Fruit fly (Drosophila melanogaster) whole organism, larva: Measurements from ENCODE around the gene CG31468.

Experiments
- noc ChIP-seq: fragments of 200-800 bp; sonication (Bioruptor generic); optimal IDR thresholded peaks from 3 replicates; lab custom pipeline; 2019; ENCODE audit warnings: missing biosample characterization, mild to moderate bottlenecking, missing genetic modification characterization, moderate library complexity

The CG31468 gene

dm6 chr3R:23696145-23696544 lies 4.0 kb downstream of the CG31468 start, which contains the start of gene CG10252:
Gene CG10252 (minus strand): TSS chr3R:23696245.
- no peak for TF ChIP-seq noc (tag; lab: Kevin White, UChicago)

dm6 chr3R:23694579-23695033 lies 5.5 kb downstream of the CG31468 start, which contains the start of gene CG10254:
Gene CG10254 (minus strand): TSS chr3R:23694983.
- TF ChIP-seq noc (tag; lab: Kevin White, UChicago) = no peak

dm6 chr3R:23686924-23687323 lies 13.2 kb downstream of the CG31468 start:
- no peak for TF ChIP-seq noc (tag; lab: Kevin White, UChicago)

DNA sequence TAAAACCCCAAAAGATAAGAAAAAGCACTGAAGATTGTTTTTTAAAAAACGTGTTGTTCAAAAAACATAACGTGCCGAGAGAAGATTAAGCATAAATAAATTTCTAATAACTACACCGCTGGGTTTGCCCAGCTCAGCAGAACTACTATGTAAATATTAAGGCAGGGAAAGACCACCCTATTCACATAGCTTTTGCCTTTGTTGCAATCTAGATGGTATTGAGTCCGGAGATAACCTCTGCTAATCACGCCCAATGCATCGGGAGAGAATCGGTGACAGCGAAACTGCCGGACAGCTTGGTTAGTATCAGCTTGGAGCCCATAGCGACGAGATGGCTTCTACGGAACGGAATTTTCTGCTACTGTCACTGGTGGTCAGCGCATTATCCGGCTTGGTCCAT lies 14.2 kb downstream of the CG31468 start, which contains the start of gene SPE:
Gene SPE (plus strand): TSS at position 301 of the 400 bp plus-strand sequence.
- TF ChIP-seq noc (tag; lab: Kevin White, UChicago) = no peak

dm6 chr3R:23683757-23684156 lies 16.4 kb downstream of the CG31468 start, which contains the start of gene CG18754:
Gene CG18754 (plus strand): TSS chr3R:23684057.
- no peak for TF ChIP-seq noc (tag; lab: Kevin White, UChicago)

dm6 chr3R:23682203-23682602 lies 18.0 kb downstream of the CG31468 start, which contains the start of gene CG16710:
Gene CG16710 (plus strand): TSS chr3R:23682503.
- no peak for TF ChIP-seq noc (tag; lab: Kevin White, UChicago)

dm6 chr3R:23679911-23680336 lies 20.2 kb downstream of the CG31468 start, which contains the start of gene eIF3d1:
Gene eIF3d1 (plus strand): TSS chr3R:23680039.
- peak; percentile 18 for TF ChIP-seq noc (tag; lab: Kevin White, UChicago)

DNA sequence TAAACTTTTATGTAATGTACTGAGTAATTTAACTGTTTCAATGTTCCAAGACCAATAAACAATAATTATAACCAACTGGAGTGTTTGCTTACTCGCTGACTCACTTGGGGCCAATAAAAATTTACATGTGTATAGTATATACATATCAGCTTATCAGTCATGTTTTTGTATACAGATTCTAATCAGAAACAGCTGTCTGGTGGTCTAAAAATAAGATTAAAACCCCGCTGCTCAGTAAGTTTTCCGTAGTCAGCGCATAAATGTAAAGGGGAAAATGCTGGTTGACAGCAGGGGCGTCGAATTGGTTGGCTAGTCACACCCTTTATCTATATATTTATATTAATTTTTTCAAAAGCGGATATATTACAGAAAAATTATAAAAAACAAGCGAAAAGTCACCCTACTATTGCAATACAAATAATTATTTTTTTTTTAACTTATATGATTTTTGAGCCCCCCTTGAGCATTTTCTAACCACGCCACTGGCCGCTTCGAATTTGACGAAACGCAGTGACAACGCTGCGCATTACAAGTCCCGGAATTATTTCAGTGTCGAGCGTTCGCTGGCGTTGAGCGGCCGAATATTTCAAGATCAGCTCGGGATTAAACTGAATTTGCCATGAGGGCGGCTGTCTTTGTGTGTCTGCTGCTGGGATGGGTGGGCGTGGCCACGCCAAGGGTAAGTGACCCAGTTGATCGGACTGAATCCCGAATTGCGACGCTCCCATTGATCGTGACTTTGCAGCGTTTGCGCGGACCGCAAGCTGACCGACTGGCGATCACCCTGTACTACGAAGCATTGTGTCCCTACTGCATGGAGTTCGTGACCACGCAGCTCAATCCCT lies 21.6 kb downstream of the CG31468 start, which contains the start of gene GILT2:
Gene GILT2 (plus strand): TSS at position 547 of the 845 bp plus-strand sequence.
- TF ChIP-seq noc (tag; lab: Kevin White, UChicago) = peak; percentile 89

DNA sequence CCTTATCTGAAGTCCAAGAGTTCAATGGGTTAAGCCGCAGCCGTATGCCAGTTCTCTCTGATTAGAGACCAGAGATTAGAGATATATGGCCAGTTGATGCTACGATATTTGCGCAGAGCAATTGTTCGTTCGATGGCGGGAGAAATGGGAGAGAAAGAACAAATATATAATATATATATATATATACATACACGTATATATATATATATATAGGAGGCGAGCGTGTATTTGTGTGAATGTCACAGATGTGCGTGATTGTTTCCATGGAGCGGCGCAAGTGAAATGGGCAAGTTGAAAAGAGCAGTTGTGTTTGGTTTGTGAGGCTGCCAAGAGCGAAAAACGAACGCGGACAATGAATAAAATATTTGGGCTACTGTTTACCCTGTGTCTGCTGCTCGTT lies 23.1 kb downstream of the CG31468 start, which contains the start of gene GILT3:
Gene GILT3 (plus strand): TSS at position 301 of the 400 bp plus-strand sequence.
- TF ChIP-seq noc (tag; lab: Kevin White, UChicago) = no peak

- TF ChIP-seq noc (tag; lab: Kevin White, UChicago) = no peak
Measured at dm6 chr3R:23675646-23676045, 24.5 kb downstream of the CG31468 start.

DNA sequence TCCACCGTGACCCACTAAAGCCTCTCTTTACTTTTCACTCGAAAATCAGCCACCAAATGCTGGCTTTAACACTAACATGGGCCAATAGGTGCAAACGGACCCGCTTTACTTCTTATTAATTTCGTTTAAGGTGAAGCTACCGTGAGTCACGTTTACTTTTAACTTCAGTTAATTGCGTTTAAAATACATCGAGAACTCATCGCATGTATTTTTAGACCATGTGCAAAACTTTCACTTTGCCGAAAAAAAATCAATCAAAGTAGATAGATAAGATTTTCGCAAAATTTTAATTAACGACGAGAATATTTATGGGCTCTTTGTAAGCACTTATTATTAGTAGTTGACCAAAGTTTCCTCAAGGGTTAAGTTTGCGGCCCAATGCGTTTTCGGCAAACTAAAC lies 25.8 kb downstream of the CG31468 start:
- no peak for TF ChIP-seq noc (tag; lab: Kevin White, UChicago)

dm6 chr3R:23673084-23673483 lies 27.1 kb downstream of the CG31468 start:
- no peak for TF ChIP-seq noc (tag; lab: Kevin White, UChicago)

- peak; percentile 99 for TF ChIP-seq noc (tag; lab: Kevin White, UChicago)
Measured at dm6 chr3R:23669401-23670216, 30.5 kb downstream of the CG31468 start, which contains the start of gene CG31145. Gene CG31145 (minus strand): TSS chr3R:23669659.

dm6 chr3R:23668583-23668982 lies 31.6 kb downstream of the CG31468 start:
- TF ChIP-seq noc (tag; lab: Kevin White, UChicago) = peak; percentile 9

dm6 chr3R:23667451-23667850 lies 32.7 kb downstream of the CG31468 start:
- no peak for TF ChIP-seq noc (tag; lab: Kevin White, UChicago)
